Fruit fly (Drosophila melanogaster) whole organism, prepupa: ENCODE results near the gene CG14803.

Source experiments
- CG11294 ChIP-seq: fragments of 200-800 bp; sonication (Bioruptor generic); IDR thresholded peaks from 2 replicates; pipeline ENCODE4 v1.3.6; 2022; ENCODE audit warnings: missing biosample characterization, missing genetic modification characterization
- CG8119 ChIP-seq: fragments of 200-800 bp; sonication (Bioruptor generic); IDR thresholded peaks from 3 replicates; pipeline ENCODE4 v1.3.6; 2022; ENCODE audit warnings: missing biosample characterization, missing genetic modification characterization
- Ets21C ChIP-seq: fragments of 200-800 bp; sonication (Bioruptor generic); optimal IDR thresholded peaks from 3 replicates; lab custom pipeline; 2016; ENCODE audit warnings: missing biosample characterization, missing genetic modification characterization
- Lpt ChIP-seq: fragments of 200-800 bp; sonication (Bioruptor generic); optimal IDR thresholded peaks from 3 replicates; lab custom pipeline; 2016; ENCODE audit warnings: missing biosample characterization, missing genetic modification characterization
- Met ChIP-seq: fragments of 200-800 bp; sonication (Bioruptor generic); optimal IDR thresholded peaks from 3 replicates; lab custom pipeline; 2016; ENCODE audit warnings: missing biosample characterization, missing genetic modification characterization
- dac ChIP-seq: fragments of 200-800 bp; sonication (Bioruptor generic); optimal IDR thresholded peaks from 2 replicates; lab custom pipeline; 2017; ENCODE audit warnings: missing biosample characterization, mild to moderate bottlenecking, missing genetic modification characterization
- eg ChIP-seq: fragments of 200-800 bp; sonication (Bioruptor generic); IDR thresholded peaks from 3 replicates; pipeline ENCODE4 v1.3.6; 2022; ENCODE audit warnings: missing biosample characterization, missing genetic modification characterization
- esn ChIP-seq: fragments of 200-800 bp; sonication (Bioruptor generic); optimal IDR thresholded peaks from 2 replicates; lab custom pipeline; 2016; ENCODE audit warnings: missing biosample characterization, mild to moderate bottlenecking, missing genetic modification characterization, moderate library complexity
- fkh ChIP-seq: fragments of 200-800 bp; sonication (Bioruptor generic); optimal IDR thresholded peaks from 3 replicates; lab custom pipeline; 2017; ENCODE audit warnings: missing biosample characterization, mild to moderate bottlenecking, missing genetic modification characterization, moderate library complexity
- salr ChIP-seq, 2 experiments: fragments of 200-800 bp; sonication (Bioruptor generic); optimal IDR thresholded peaks; 3 replicates each; lab custom pipeline; 2016 to 2018; ENCODE audit warnings: missing biosample characterization in 2 of 2, missing genetic modification characterization in 2 of 2, mild to moderate bottlenecking in 1 of 2
- ss ChIP-seq, 2 experiments: fragments of 200-800 bp; sonication (Bioruptor generic); optimal IDR thresholded peaks; 2 replicates in 1 of 2; 3 replicates in 1 of 2; lab custom pipeline; 2017 to 2018; ENCODE audit warnings: mild to moderate bottlenecking in 2 of 2, missing biosample characterization in 2 of 2, missing genetic modification characterization in 2 of 2, moderate library complexity in 1 of 2

dm6 chrX:1854070-1854469, 14.6 kb upstream of the CG14803 start:
- TF ChIP-seq esn (GFP tag; lab: Kevin White, UChicago) (no peak), dac (GFP tag; lab: Kevin White, UChicago) (no peak), salr (GFP tag; optimal IDR thresholded peaks at IDR 0.05; lab: Kevin White, UChicago) (no peak), Lpt (GFP tag; lab: Kevin White, UChicago) (no peak), eg (GFP tag; lab: Robert Waterston, UW) (no peak), Ets21C (GFP tag; lab: Kevin White, UChicago) (no peak), fkh (GFP tag; lab: Kevin White, UChicago) (peak; percentile 81), CG8119 (GFP tag; lab: Robert Waterston, UW) (no peak), Met (GFP tag; lab: Kevin White, UChicago) (no peak), CG11294 (no peak), ss (GFP tag; optimal IDR thresholded peaks at IDR 0.05; lab: Kevin White, UChicago) (no peak)
